Fruit fly (Drosophila melanogaster) S2 (cell line): ENCODE measurements around the gene CG42355.

Source experiments
- CG8478 ChIP-seq: fragments of >200 bp; optimal IDR thresholded peaks from 2 replicates; lab custom pipeline; 2018
- CTCF ChIP-seq, 2 experiments: fragments of >200 bp; optimal IDR thresholded peaks; 2 replicates each; lab custom pipeline; 2018

dm6 chr3L:2005551-2005950, 32.5 kb downstream of the CG42355 start, which contains the start of gene CG42841:
- TF ChIP-seq CG8478 (lab: Kevin White, UChicago) (no peak), CTCF (optimal IDR thresholded peaks at IDR 0.05; lab: Kevin White, UChicago) (no peak)
